Fruit fly (Drosophila melanogaster): ENCODE results near the gene CG31998.

CG31998 gene

dm6 chr4:205671-206252, at the start of gene CG31998:
Gene CG31998 (minus strand): TSS chr4:205945.
- peak; percentile 22 for TF ChIP-seq CG17801 (GFP tag; optimal IDR thresholded peaks at IDR 0.05; ENCODE audit: partially characterized antibody)

- TF ChIP-seq CG17801 (GFP tag; optimal IDR thresholded peaks at IDR 0.05; ENCODE audit: partially characterized antibody), result no peak
Measured at dm6 chr4:254697-255096, 49.0 kb upstream of the CG31998 start, which contains the start of gene RhoGAP102A. Gene RhoGAP102A (plus strand): TSS chr4:254997.

dm6 chr4:253176-253575, 47.4 kb upstream of the CG31998 start, which contains the start of gene dpr7:
Gene dpr7 (minus strand): TSS chr4:253329.
- TF ChIP-seq CG17801 (GFP tag; optimal IDR thresholded peaks at IDR 0.05; ENCODE audit: partially characterized antibody), result no peak

dm6 chr4:240850-241249, 35.1 kb upstream of the CG31998 start:
- TF ChIP-seq CG17801 (GFP tag; optimal IDR thresholded peaks at IDR 0.05; ENCODE audit: partially characterized antibody), result no peak

dm6 chr4:238400-238799, 32.7 kb upstream of the CG31998 start:
- no peak for TF ChIP-seq CG17801 (GFP tag; optimal IDR thresholded peaks at IDR 0.05; ENCODE audit: partially characterized antibody)

- no peak for TF ChIP-seq CG17801 (GFP tag; optimal IDR thresholded peaks at IDR 0.05; ENCODE audit: partially characterized antibody)
Measured at dm6 chr4:231185-231584, 25.4 kb upstream of the CG31998 start.

- no peak for TF ChIP-seq CG17801 (GFP tag; optimal IDR thresholded peaks at IDR 0.05; ENCODE audit: partially characterized antibody)
Measured at dm6 chr4:230430-230829, 24.7 kb upstream of the CG31998 start, which contains the start of gene CG1674. Gene CG1674 (plus strand): TSS chr4:230730.

dm6 chr4:227648-228047, 21.9 kb upstream of the CG31998 start, which contains the start of the genes CG31999 and yellow-h:
Gene CG31999 (minus strand): TSS chr4:227748.
Gene yellow-h (plus strand): TSS chr4:227922.
- no peak for TF ChIP-seq CG17801 (GFP tag; optimal IDR thresholded peaks at IDR 0.05; ENCODE audit: partially characterized antibody)

- no peak for TF ChIP-seq CG17801 (GFP tag; optimal IDR thresholded peaks at IDR 0.05; ENCODE audit: partially characterized antibody)
Measured at dm6 chr4:226751-227150, 21.0 kb upstream of the CG31998 start.

dm6 chr4:225824-226223, 20.1 kb upstream of the CG31998 start:
- TF ChIP-seq CG17801 (GFP tag; optimal IDR thresholded peaks at IDR 0.05; ENCODE audit: partially characterized antibody), result no peak

dm6 chr4:210011-210649, 4.4 kb upstream of the CG31998 start, which contains the start of gene Crk:
Gene Crk (plus strand): TSS chr4:210224.
- TF ChIP-seq CG17801 (GFP tag; optimal IDR thresholded peaks at IDR 0.05; ENCODE audit: partially characterized antibody), result no peak

- TF ChIP-seq CG17801 (GFP tag; optimal IDR thresholded peaks at IDR 0.05; ENCODE audit: partially characterized antibody), result peak; percentile 47
Measured at dm6 chr4:193386-194334, 12.1 kb downstream of the CG31998 start, which contains the start of gene Abcd1. Gene Abcd1 (minus strand): TSS chr4:193829.

dm6 chr4:192540-192939, 13.2 kb downstream of the CG31998 start:
- TF ChIP-seq CG17801 (GFP tag; optimal IDR thresholded peaks at IDR 0.05; ENCODE audit: partially characterized antibody), result no peak

- TF ChIP-seq CG17801 (GFP tag; optimal IDR thresholded peaks at IDR 0.05; ENCODE audit: partially characterized antibody), result no peak
Measured at dm6 chr4:183681-184080, 22.1 kb downstream of the CG31998 start.

dm6 chr4:181639-182038, 24.1 kb downstream of the CG31998 start:
- TF ChIP-seq CG17801 (GFP tag; optimal IDR thresholded peaks at IDR 0.05; ENCODE audit: partially characterized antibody), result no peak

Measured in ovary, adult (tissue).